Worm (Caenorhabditis elegans) whole organism, L1 larva: ENCODE measurements around the gene vha-8.

Experiments
- alr-1 ChIP-seq: fragments of 200-800 bp; sonication (Bioruptor generic); optimal IDR thresholded peaks from 2 replicates; lab custom pipeline; 2018; ENCODE audit warnings: borderline replicate concordance, mild to moderate bottlenecking, missing genetic modification characterization, missing compliant biosample characterization
- ama-1 ChIP-seq: fragments of 150-350 bp; optimal IDR thresholded peaks from 2 replicates; lab custom pipeline; 2014
- ceh-82 ChIP-seq, 3 experiments: fragments of 150-350 bp in 1 of 3; sonication (generic microtip) in 2 of 3; optimal IDR thresholded peaks; 2 replicates each; lab custom pipeline; 2014 to 2017; ENCODE audit warnings: missing biosample characterization in 3 of 3, missing genetic modification characterization in 3 of 3
- fkh-4 ChIP-seq: sonication (generic microtip); optimal IDR thresholded peaks from 2 replicates; lab custom pipeline; 2016; ENCODE audit warnings: missing compliant biosample characterization, missing genetic modification characterization, borderline replicate concordance
- hpl-2 ChIP-seq: fragments of 150-350 bp; optimal IDR thresholded peaks from 2 replicates; lab custom pipeline; 2014; ENCODE audit warnings: missing biosample characterization, missing genetic modification reagents, missing genetic modification characterization
- mdl-1 ChIP-seq, 2 experiments: fragments of 150-350 bp; optimal IDR thresholded peaks; 2 replicates each; lab custom pipeline; 2014 to 2017; ENCODE audit warnings: missing biosample characterization in 2 of 2, missing genetic modification characterization in 2 of 2, inconsistent platforms in 1 of 2
- nhr-11 ChIP-seq: fragments of 150-350 bp; optimal IDR thresholded peaks from 2 replicates; lab custom pipeline; 2014; ENCODE audit warnings: missing biosample characterization, missing genetic modification characterization
- nhr-28 ChIP-seq: fragments of 150-350 bp; optimal IDR thresholded peaks from 2 replicates; lab custom pipeline; 2014; ENCODE audit warnings: missing biosample characterization, missing genetic modification characterization
- nhr-47 ChIP-seq: sonication (generic microtip); optimal IDR thresholded peaks from 2 replicates; lab custom pipeline; 2016; ENCODE audit warnings: mild to moderate bottlenecking, missing genetic modification characterization, moderate library complexity, missing compliant biosample characterization
- nhr-90 ChIP-seq: sonication (generic microtip); optimal IDR thresholded peaks from 2 replicates; lab custom pipeline; 2016; ENCODE audit warnings: mild to moderate bottlenecking, missing genetic modification characterization, missing compliant biosample characterization; ENCODE audit not compliant: poor library complexity
- pag-3 ChIP-seq: sonication (generic microtip); optimal IDR thresholded peaks from 2 replicates; lab custom pipeline; 2017; ENCODE audit warnings: missing genetic modification characterization, mild to moderate bottlenecking, missing compliant biosample characterization, antibody characterized with exemption, borderline replicate concordance; ENCODE audit not compliant: insufficient read depth
- sox-4 ChIP-seq: sonication (generic microtip); optimal IDR thresholded peaks from 2 replicates; lab custom pipeline; 2016; ENCODE audit warnings: missing genetic modification characterization, missing compliant biosample characterization
- zip-4 ChIP-seq: fragments of 200-800 bp; sonication (Bioruptor generic); optimal IDR thresholded peaks from 2 replicates; lab custom pipeline; 2018; ENCODE audit warnings: mild to moderate bottlenecking, missing genetic modification characterization, moderate library complexity, missing compliant biosample characterization
- ztf-11 ChIP-seq, 2 experiments: sonication (generic microtip); optimal IDR thresholded peaks; 2 replicates each; lab custom pipeline; 2016 to 2017; ENCODE audit warnings: missing genetic modification characterization in 2 of 2, missing biosample characterization in 1 of 2, missing compliant biosample characterization in 1 of 2

DNA sequence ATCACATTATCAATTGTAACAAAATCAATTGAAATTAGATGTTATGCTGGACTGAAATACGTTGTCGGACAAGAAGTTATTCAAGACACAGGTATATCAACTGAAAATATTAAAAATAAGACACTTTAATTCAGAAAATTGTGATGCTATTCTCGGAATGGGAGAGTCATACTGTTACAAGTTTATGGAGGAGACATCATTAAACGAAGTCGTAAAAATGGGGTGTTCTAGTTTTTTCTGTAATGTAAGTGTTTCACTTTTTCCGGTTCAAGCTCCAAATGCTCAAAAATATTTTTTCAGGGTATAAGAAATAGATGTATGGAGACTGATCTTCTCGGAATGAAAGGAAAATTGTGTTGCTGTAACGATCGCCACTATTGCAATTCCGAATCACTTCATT is 13.9 kb downstream of the vha-8 start, which contains the start of gene C17H12.37:
- TF ChIP-seq nhr-47 (tag; lab: Kevin White, UChicago) (no peak), mdl-1 (tag; optimal IDR thresholded peaks at IDR 0.05; lab: Kevin White, UChicago) (no peak), pag-3 (tag; lab: Kevin White, UChicago) (no peak), nhr-11 (no peak), nhr-28 (no peak), ama-1 (lab: Kevin White, UChicago) (no peak), nhr-90 (tag; lab: Kevin White, UChicago) (no peak), fkh-4 (tag; lab: Kevin White, UChicago) (no peak), ceh-82 (tag; optimal IDR thresholded peaks at IDR 0.05; lab: Kevin White, UChicago) (no peak), ztf-11 (tag; optimal IDR thresholded peaks at IDR 0.05; lab: Kevin White, UChicago) (no peak), hpl-2 (GFP tag; lab: Kevin White, UChicago) (no peak), alr-1 (tag; lab: Kevin White, UChicago) (no peak), sox-4 (tag; lab: Kevin White, UChicago) (no peak), zip-4 (GFP tag; lab: Kevin White, UChicago) (no peak)
